Worm (Caenorhabditis elegans) whole organism, early embryonic: Measurements from ENCODE around the gene AH6.3.

Experiments
- B0310.2 ChIP-seq: sonication (generic microtip); optimal IDR thresholded peaks from 2 replicates; lab custom pipeline; 2016; ENCODE audit warnings: mild to moderate bottlenecking, missing genetic modification characterization, missing compliant biosample characterization
- ama-1 ChIP-seq: fragments of 150-350 bp; optimal IDR thresholded peaks from 2 replicates; lab custom pipeline; 2014
- ceh-36 ChIP-seq: sonication (generic microtip); optimal IDR thresholded peaks from 2 replicates; lab custom pipeline; 2016; ENCODE audit warnings: missing genetic modification characterization, inconsistent platforms, missing compliant biosample characterization
- ets-7 ChIP-seq: sonication (generic microtip); optimal IDR thresholded peaks from 2 replicates; lab custom pipeline; 2016; ENCODE audit warnings: missing genotype, missing genetic modification characterization, missing compliant biosample characterization
- flt-1 ChIP-seq: fragments of 200-800 bp; sonication (Bioruptor generic); IDR thresholded peaks from 2 replicates; pipeline ENCODE4 v1.3.6; 2022; ENCODE audit warnings: missing genetic modification characterization, missing compliant biosample characterization
- hnd-1 ChIP-seq: sonication (generic microtip); optimal IDR thresholded peaks from 2 replicates; lab custom pipeline; 2016; ENCODE audit warnings: missing genetic modification characterization, missing compliant biosample characterization
- scrt-1 ChIP-seq: fragments of 200-800 bp; sonication (Bioruptor generic); IDR thresholded peaks from 2 replicates; pipeline ENCODE4 v1.3.6; 2022; ENCODE audit warnings: missing genetic modification characterization, missing compliant biosample characterization
- tbx-11 ChIP-seq: fragments of 200-800 bp; sonication (Bioruptor generic); IDR thresholded peaks from 2 replicates; pipeline ENCODE4 v1.3.6; 2022; ENCODE audit warnings: missing genetic modification characterization, missing compliant biosample characterization
- tbx-37 ChIP-seq: fragments of 200-800 bp; sonication (Bioruptor generic); conservative IDR thresholded peaks from 2 replicates; pipeline ENCODE4 v1.3.6; 2022; ENCODE audit warnings: missing genetic modification reagents, missing genetic modification characterization, missing compliant biosample characterization
- tra-4 ChIP-seq: sonication (generic microtip); optimal IDR thresholded peaks from 2 replicates; lab custom pipeline; 2017; ENCODE audit warnings: missing genetic modification characterization, missing compliant biosample characterization

ce11 chrII:9489922-9490321 lies 28.9 kb upstream of the AH6.3 start:
- TF ChIP-seq ets-7 (tag; lab: Kevin White, UChicago) (no peak), ama-1 (lab: Kevin White, UChicago) (no peak), flt-1 (no peak), hnd-1 (tag; lab: Kevin White, UChicago) (no peak), ceh-36 (tag; lab: Kevin White, UChicago) (no peak), B0310.2 (tag; lab: Kevin White, UChicago) (no peak), tbx-11 (GFP tag; lab: Robert Waterston, UW) (no peak), scrt-1 (GFP tag; lab: Robert Waterston, UW) (no peak), tra-4 (tag; lab: Kevin White, UChicago) (no peak), tbx-37 (GFP tag; lab: Robert Waterston, UW) (no peak)
